Fruit fly (Drosophila melanogaster) whole organism, embryonic: Measurements from ENCODE around the gene Fam92.
A peak's percentile ranks its signal among the peaks of the same experiment; 100 is the strongest.

ENCODE experiments used
- Ada2b ChIP-seq: fragments of 200-800 bp; sonication (Bioruptor generic); IDR thresholded peaks from 2 replicates; pipeline ENCODE4 v1.3.6; 2022; ENCODE audit warnings: missing biosample characterization, missing genetic modification characterization
- CG11723 ChIP-seq: fragments of 200-800 bp; sonication (Bioruptor generic); optimal IDR thresholded peaks from 2 replicates; lab custom pipeline; 2017; ENCODE audit warnings: missing biosample characterization, mild to moderate bottlenecking, missing genetic modification characterization
- CG12299 ChIP-seq: fragments of 200-800 bp; sonication (Bioruptor generic); optimal IDR thresholded peaks from 2 replicates; lab custom pipeline; 2018; ENCODE audit warnings: missing biosample characterization, mild to moderate bottlenecking, missing genetic modification characterization
- CG13775 ChIP-seq: fragments of 200-800 bp; sonication (Bioruptor generic); optimal IDR thresholded peaks from 3 replicates; lab custom pipeline; 2017; ENCODE audit warnings: missing biosample characterization, mild to moderate bottlenecking, missing genetic modification characterization
- CG15073 ChIP-seq: fragments of 200-800 bp; sonication (Bioruptor generic); optimal IDR thresholded peaks from 2 replicates; lab custom pipeline; 2016; ENCODE audit warnings: missing biosample characterization, missing genetic modification characterization
- CG15514 ChIP-seq: fragments of 200-800 bp; sonication (Bioruptor generic); optimal IDR thresholded peaks from 3 replicates; lab custom pipeline; 2017; ENCODE audit warnings: missing biosample characterization, missing genetic modification characterization, mild to moderate bottlenecking, moderate library complexity, missing genetic modification reagents
- CG17612 ChIP-seq: fragments of 200-800 bp; sonication (Bioruptor generic); IDR thresholded peaks from 2 replicates; pipeline ENCODE4 v1.3.6; 2022; ENCODE audit warnings: missing biosample characterization, missing genetic modification characterization
- CG18262 ChIP-seq: fragments of 200-800 bp; optimal IDR thresholded peaks from 3 replicates; lab custom pipeline; 2019; ENCODE audit warnings: missing biosample characterization, mild to moderate bottlenecking, missing genetic modification characterization, moderate library complexity
- CG1832 ChIP-seq: fragments of 200-800 bp; sonication (Bioruptor generic); optimal IDR thresholded peaks from 2 replicates; lab custom pipeline; 2017; ENCODE audit warnings: missing biosample characterization, mild to moderate bottlenecking, missing genetic modification characterization, inconsistent platforms
- CG34224 ChIP-seq: fragments of 200-800 bp; sonication (Bioruptor generic); IDR thresholded peaks from 3 replicates; pipeline ENCODE4 v1.3.6; 2022; ENCODE audit warnings: missing biosample characterization, missing genetic modification characterization; ENCODE audit not compliant: partially characterized antibody
- CG34422 ChIP-seq: fragments of 200-800 bp; sonication (Bioruptor generic); IDR thresholded peaks from 3 replicates; pipeline ENCODE4 v1.3.6; 2022; ENCODE audit warnings: missing biosample characterization, missing genetic modification characterization
- CG8944 ChIP-seq: fragments of 200-800 bp; sonication (Bioruptor generic); optimal IDR thresholded peaks from 3 replicates; lab custom pipeline; 2016; ENCODE audit warnings: missing biosample characterization, missing genetic modification characterization
- CHES-1-like ChIP-seq: fragments of 200-800 bp; sonication (Bioruptor generic); optimal IDR thresholded peaks from 2 replicates; lab custom pipeline; 2016; ENCODE audit warnings: missing biosample characterization, missing genetic modification characterization
- Chrac-16 ChIP-seq: fragments of 200-800 bp; sonication (Bioruptor generic); optimal IDR thresholded peaks from 3 replicates; lab custom pipeline; 2016; ENCODE audit warnings: missing biosample characterization, missing genetic modification characterization
- Dip2 ChIP-seq: fragments of 200-800 bp; sonication (Bioruptor generic); IDR thresholded peaks from 2 replicates; pipeline ENCODE4 v1.3.6; 2022; ENCODE audit warnings: missing biosample characterization, missing genetic modification characterization
- Doc2 ChIP-seq: fragments of 200-800 bp; sonication (Bioruptor generic); IDR thresholded peaks from 2 replicates; pipeline ENCODE4 v1.3.6; 2022; ENCODE audit warnings: missing biosample characterization, missing genetic modification characterization
- Dp ChIP-seq: fragments of 200-800 bp; sonication (Bioruptor generic); optimal IDR thresholded peaks from 2 replicates; lab custom pipeline; 2018; ENCODE audit warnings: missing biosample characterization, mild to moderate bottlenecking, missing genetic modification characterization, moderate library complexity
- E2f1 ChIP-seq: fragments of 200-800 bp; sonication (Bioruptor generic); IDR thresholded peaks from 2 replicates; pipeline ENCODE4 v1.3.6; 2022; ENCODE audit warnings: missing biosample characterization, missing genetic modification characterization
- Ets97D ChIP-seq: fragments of 200-800 bp; sonication (Bioruptor generic); optimal IDR thresholded peaks from 3 replicates; lab custom pipeline; 2016; ENCODE audit warnings: missing biosample characterization, missing genetic modification characterization
- Gsc ChIP-seq: fragments of 200-800 bp; sonication (Bioruptor generic); IDR thresholded peaks from 2 replicates; pipeline ENCODE4 v1.3.6; 2022; ENCODE audit warnings: missing biosample characterization, missing genetic modification characterization
- Gug ChIP-seq: fragments of 200-800 bp; sonication (Bioruptor generic); IDR thresholded peaks from 4 replicates; pipeline ENCODE4 v1.3.6; 2022; ENCODE audit warnings: missing biosample characterization, missing genetic modification characterization
- HHEX ChIP-seq: fragments of 200-800 bp; sonication (Bioruptor generic); optimal IDR thresholded peaks from 3 replicates; lab custom pipeline; 2017; ENCODE audit warnings: missing biosample characterization, mild to moderate bottlenecking, missing genetic modification characterization, missing genetic modification reagents
- Hmr ChIP-seq: fragments of 200-800 bp; sonication (Bioruptor generic); optimal IDR thresholded peaks from 3 replicates; lab custom pipeline; 2017; ENCODE audit warnings: mild to moderate bottlenecking, missing biosample characterization, missing genetic modification reagents, missing genetic modification characterization
- MTF-1 ChIP-seq: fragments of 200-800 bp; sonication (Bioruptor generic); optimal IDR thresholded peaks from 2 replicates; lab custom pipeline; 2018; ENCODE audit warnings: missing biosample characterization, mild to moderate bottlenecking, missing genetic modification characterization, borderline replicate concordance
- NK7.1 ChIP-seq: fragments of 200-800 bp; sonication (Bioruptor generic); optimal IDR thresholded peaks from 3 replicates; lab custom pipeline; 2016; ENCODE audit warnings: missing biosample characterization, missing genetic modification characterization
- Opbp ChIP-seq: fragments of 200-800 bp; sonication (Bioruptor generic); IDR thresholded peaks from 3 replicates; pipeline ENCODE4 v1.3.6; 2022; ENCODE audit warnings: missing biosample characterization, missing genetic modification characterization; ENCODE audit not compliant: partially characterized antibody
- abd-A ChIP-seq: fragments of 200-800 bp; sonication (Bioruptor generic); optimal IDR thresholded peaks from 3 replicates; lab custom pipeline; 2019; ENCODE audit warnings: missing biosample characterization, mild to moderate bottlenecking, missing genetic modification characterization, moderate library complexity
- bowl ChIP-seq: fragments of 200-800 bp; sonication (Bioruptor generic); IDR thresholded peaks from 2 replicates; pipeline ENCODE4 v1.3.6; 2022; ENCODE audit warnings: missing biosample characterization, missing genetic modification characterization
- cas ChIP-seq: fragments of 200-800 bp; sonication (Bioruptor generic); IDR thresholded peaks from 2 replicates; pipeline ENCODE4 v1.3.6; 2022; ENCODE audit warnings: missing biosample characterization, missing genetic modification characterization
- crol ChIP-seq: fragments of 200-800 bp; sonication (Bioruptor generic); IDR thresholded peaks from 2 replicates; pipeline ENCODE4 v1.3.6; 2022; ENCODE audit warnings: missing biosample characterization, missing genetic modification characterization
- dmrt11E ChIP-seq: fragments of 200-800 bp; sonication (Bioruptor generic); optimal IDR thresholded peaks from 3 replicates; lab custom pipeline; 2018; ENCODE audit warnings: missing biosample characterization, mild to moderate bottlenecking, missing genetic modification characterization, moderate library complexity
- dmrt99B ChIP-seq: fragments of 200-800 bp; sonication (Bioruptor generic); optimal IDR thresholded peaks from 2 replicates; lab custom pipeline; 2018; ENCODE audit warnings: missing biosample characterization, mild to moderate bottlenecking, missing genetic modification characterization, moderate library complexity
- fu2 ChIP-seq: fragments of 200-800 bp; sonication (Bioruptor generic); optimal IDR thresholded peaks from 2 replicates; lab custom pipeline; 2016; ENCODE audit warnings: missing biosample characterization, missing genetic modification characterization
- gem ChIP-seq: fragments of 200-800 bp; sonication (Bioruptor generic); optimal IDR thresholded peaks from 2 replicates; lab custom pipeline; 2019; ENCODE audit warnings: missing biosample characterization, mild to moderate bottlenecking, missing genetic modification characterization, moderate library complexity
- gro ChIP-seq: fragments of 200-800 bp; sonication (Bioruptor generic); optimal IDR thresholded peaks from 2 replicates; lab custom pipeline; 2016; ENCODE audit warnings: missing biosample characterization, missing genetic modification characterization
- ken ChIP-seq: fragments of 200-800 bp; sonication (Bioruptor generic); IDR thresholded peaks from 3 replicates; pipeline ENCODE4 v1.3.6; 2022; ENCODE audit warnings: missing biosample characterization, missing genetic modification characterization
- nau ChIP-seq: fragments of 200-800 bp; sonication (Bioruptor generic); optimal IDR thresholded peaks from 3 replicates; lab custom pipeline; 2017; ENCODE audit warnings: missing biosample characterization, mild to moderate bottlenecking, missing genetic modification characterization, missing genetic modification reagents
- nerfin-2 ChIP-seq: fragments of 200-800 bp; sonication (Bioruptor generic); IDR thresholded peaks from 2 replicates; pipeline ENCODE4 v1.3.6; 2022; ENCODE audit warnings: missing biosample characterization, missing genetic modification characterization; ENCODE audit not compliant: partially characterized antibody
- pfk ChIP-seq: fragments of 200-800 bp; sonication (Bioruptor generic); optimal IDR thresholded peaks from 2 replicates; lab custom pipeline; 2018; ENCODE audit warnings: missing biosample characterization, mild to moderate bottlenecking, missing genetic modification characterization, moderate library complexity
- pros ChIP-seq: fragments of 200-800 bp; sonication (Bioruptor generic); optimal IDR thresholded peaks from 3 replicates; lab custom pipeline; 2019; ENCODE audit warnings: missing biosample characterization, mild to moderate bottlenecking, missing genetic modification characterization, moderate library complexity
- repo ChIP-seq: fragments of 200-800 bp; sonication (Bioruptor generic); optimal IDR thresholded peaks from 2 replicates; lab custom pipeline; 2016; ENCODE audit warnings: missing biosample characterization, missing genetic modification characterization
- row ChIP-seq: fragments of 200-800 bp; sonication (Bioruptor generic); IDR thresholded peaks from 3 replicates; pipeline ENCODE4 v1.3.6; 2022; ENCODE audit warnings: missing biosample characterization, missing genetic modification characterization
- salm ChIP-seq: fragments of 200-800 bp; sonication (Bioruptor generic); optimal IDR thresholded peaks from 2 replicates; lab custom pipeline; 2018; ENCODE audit warnings: missing biosample characterization, mild to moderate bottlenecking, missing genetic modification characterization
- sd ChIP-seq: fragments of 200-800 bp; sonication (Bioruptor generic); optimal IDR thresholded peaks from 3 replicates; lab custom pipeline; 2018; ENCODE audit warnings: missing biosample characterization, mild to moderate bottlenecking, missing genetic modification characterization, moderate library complexity
- sisA ChIP-seq: fragments of 200-800 bp; sonication (Bioruptor generic); IDR thresholded peaks from 2 replicates; pipeline ENCODE4 v1.3.6; 2022; ENCODE audit warnings: missing biosample characterization, missing genetic modification characterization
- sug ChIP-seq: fragments of 200-800 bp; optimal IDR thresholded peaks from 2 replicates; lab custom pipeline; 2019; ENCODE audit warnings: missing biosample characterization, mild to moderate bottlenecking, missing genetic modification characterization, moderate library complexity
- tup ChIP-seq: fragments of 200-800 bp; sonication (Bioruptor generic); optimal IDR thresholded peaks from 2 replicates; lab custom pipeline; 2016; ENCODE audit warnings: missing biosample characterization, mild to moderate bottlenecking, missing genetic modification characterization, moderate library complexity
- twi ChIP-seq: fragments of 200-800 bp; optimal IDR thresholded peaks from 2 replicates; lab custom pipeline; 2019; ENCODE audit warnings: missing biosample characterization, mild to moderate bottlenecking, missing genetic modification characterization, moderate library complexity
- usp ChIP-seq: fragments of >200 bp; optimal IDR thresholded peaks from 2 replicates; lab custom pipeline; 2017; ENCODE audit warnings: missing biosample characterization, missing genetic modification characterization
- wek ChIP-seq: fragments of 200-800 bp; sonication (Bioruptor generic); optimal IDR thresholded peaks from 3 replicates; lab custom pipeline; 2018; ENCODE audit warnings: missing biosample characterization, mild to moderate bottlenecking, missing genetic modification characterization, moderate library complexity

Fam92 gene

dm6 chr2L:12427487-12428101 lies 2.9 kb downstream of the Fam92 start, which contains the start of the genes CG5446 and Trm1 (continued):
- TF ChIP-seq repo (GFP tag; lab: Kevin White, UChicago) (no peak), bowl (GFP tag; lab: Robert Waterston, UW) (no peak), Dp (GFP tag; lab: Kevin White, UChicago) (no peak), CG34422 (GFP tag; lab: Robert Waterston, UW) (no peak), sisA (GFP tag; lab: Robert Waterston, UW) (no peak), usp (GFP tag; lab: Kevin White, UChicago) (no peak), MTF-1 (GFP tag; lab: Kevin White, UChicago) (no peak), salm (tag; lab: Kevin White, UChicago) (no peak), CG11723 (GFP tag; lab: Kevin White, UChicago) (peak; percentile 23), E2f1 (GFP tag; lab: Robert Waterston, UW) (peak; percentile 48), Ets97D (peak; percentile 17), nerfin-2 (GFP tag; lab: Robert Waterston, UW) (no peak), nau (GFP tag; lab: Kevin White, UChicago) (no peak), row (GFP tag; lab: Robert Waterston, UW) (peak; percentile 80), Dip2 (GFP tag; lab: Robert Waterston, UW) (no peak), abd-A (no peak), twi (tag; lab: Kevin White, UChicago) (peak; percentile 54), CG15073 (no peak), Gsc (no peak), cas (GFP tag; lab: Robert Waterston, UW) (no peak), tup (GFP tag; lab: Kevin White, UChicago) (peak; percentile 26), CG12299 (tag; lab: Kevin White, UChicago) (peak; percentile 70), CHES-1-like (no peak), gem (peak; percentile 90), sd (tag; lab: Kevin White, UChicago) (peak; percentile 25), Doc2 (no peak), NK7.1 (GFP tag; lab: Kevin White, UChicago) (no peak), Chrac-16 (peak; percentile 41), pros (GFP tag; lab: Kevin White, UChicago) (no peak), sug (tag; lab: Kevin White, UChicago) (peak; percentile 81), wek (GFP tag; lab: Kevin White, UChicago) (no peak), Ada2b (GFP tag; lab: Robert Waterston, UW) (no peak), Gug (GFP tag; lab: Robert Waterston, UW) (no peak), Hmr (GFP tag; lab: Kevin White, UChicago) (peak; percentile 73), CG34224 (GFP tag; lab: Robert Waterston, UW) (no peak), dmrt99B (tag; lab: Kevin White, UChicago) (peak; percentile 78), HHEX (peak; percentile 46), CG13775 (GFP tag; lab: Kevin White, UChicago) (peak; percentile 75), CG17612 (GFP tag; lab: Robert Waterston, UW) (no peak), fu2 (GFP tag; lab: Kevin White, UChicago) (no peak), CG1832 (GFP tag; lab: Kevin White, UChicago) (no peak), CG18262 (tag; lab: Kevin White, UChicago) (peak; percentile 89), dmrt11E (tag; lab: Kevin White, UChicago) (peak; percentile 76), ken (GFP tag; lab: Robert Waterston, UW) (0 out of 3 replicates have a peak, but pooled peaks have one; percentile 6), Opbp (GFP tag; lab: Robert Waterston, UW) (peak; percentile 50; the same call in 1 of the 3 replicates), crol (GFP tag; lab: Robert Waterston, UW) (no peak), pfk (GFP tag; lab: Kevin White, UChicago) (no peak), CG8944 (GFP tag; lab: Kevin White, UChicago) (no peak), CG15514 (GFP tag; lab: Kevin White, UChicago) (peak; percentile 51), gro (GFP tag; lab: Kevin White, UChicago) (no peak)
